Worm (Caenorhabditis elegans) whole organism, mixed stage, embryonic: ENCODE data around the gene igcm-2.
A peak's percentile ranks its signal among the peaks of the same experiment; 100 is the strongest.

Experiments used
- bed-3 ChIP-seq: fragments of 200-800 bp; sonication (Bioruptor generic); optimal IDR thresholded peaks from 3 replicates; lab custom pipeline; 2018; ENCODE audit warnings: mild to moderate bottlenecking, missing genetic modification characterization, moderate library complexity, missing compliant biosample characterization
- blmp-1 ChIP-seq: fragments of 150-350 bp; optimal IDR thresholded peaks from 2 replicates; lab custom pipeline; 2014; ENCODE audit warnings: missing biosample characterization, missing genetic modification characterization
- ceh-39 ChIP-seq: fragments of 150-350 bp; optimal IDR thresholded peaks from 2 replicates; lab custom pipeline; 2014; ENCODE audit warnings: missing biosample characterization, missing genetic modification characterization
- ceh-43 ChIP-seq: fragments of 200-800 bp; sonication (Bioruptor generic); optimal IDR thresholded peaks from 2 replicates; lab custom pipeline; 2018; ENCODE audit warnings: mild to moderate bottlenecking, missing genetic modification characterization, moderate library complexity, missing compliant biosample characterization
- ceh-83 ChIP-seq: fragments of 200-800 bp; sonication (Bioruptor generic); optimal IDR thresholded peaks from 2 replicates; lab custom pipeline; 2018; ENCODE audit warnings: mild to moderate bottlenecking, missing genetic modification characterization, missing compliant biosample characterization
- ces-1 ChIP-seq: fragments of 150-350 bp; optimal IDR thresholded peaks from 2 replicates; lab custom pipeline; 2014; ENCODE audit warnings: missing biosample characterization, missing genetic modification reagents, missing genetic modification characterization
- cnd-1 ChIP-seq: fragments of 200-800 bp; sonication (Bioruptor generic); optimal IDR thresholded peaks from 2 replicates; lab custom pipeline; 2018; ENCODE audit warnings: mild to moderate bottlenecking, missing genetic modification characterization, missing compliant biosample characterization
- drap-1 ChIP-seq: fragments of 200-800 bp; sonication (Bioruptor generic); optimal IDR thresholded peaks from 3 replicates; lab custom pipeline; 2018; ENCODE audit warnings: mild to moderate bottlenecking, missing genetic modification characterization, missing compliant biosample characterization
- elt-1 ChIP-seq: sonication (generic microtip); optimal IDR thresholded peaks from 2 replicates; lab custom pipeline; 2017; ENCODE audit warnings: missing genetic modification characterization, mild to moderate bottlenecking, missing compliant biosample characterization, antibody characterized with exemption, moderate library complexity, borderline replicate concordance; ENCODE audit not compliant: insufficient read depth
- elt-3 ChIP-seq: fragments of 150-350 bp; optimal IDR thresholded peaks from 2 replicates; lab custom pipeline; 2014; ENCODE audit warnings: missing biosample characterization, missing genetic modification characterization
- flh-1 ChIP-seq: fragments of 200-800 bp; sonication (Bioruptor generic); optimal IDR thresholded peaks from 2 replicates; lab custom pipeline; 2018; ENCODE audit warnings: mild to moderate bottlenecking, missing genetic modification characterization, moderate library complexity, missing compliant biosample characterization
- ham-2 ChIP-seq: fragments of 200-800 bp; sonication (Bioruptor generic); optimal IDR thresholded peaks from 2 replicates; lab custom pipeline; 2018; ENCODE audit warnings: mild to moderate bottlenecking, missing genetic modification characterization, missing compliant biosample characterization
- hlh-1 ChIP-seq: fragments of 150-350 bp; optimal IDR thresholded peaks from 2 replicates; lab custom pipeline; 2014; ENCODE audit warnings: missing biosample characterization, missing genetic modification reagents, missing genetic modification characterization
- lin-13 ChIP-seq: fragments of 150-350 bp; optimal IDR thresholded peaks from 2 replicates; lab custom pipeline; 2014; ENCODE audit warnings: missing biosample characterization, missing genetic modification characterization
- mab-5 ChIP-seq: fragments of 150-350 bp; optimal IDR thresholded peaks from 2 replicates; lab custom pipeline; 2014; ENCODE audit warnings: missing biosample characterization, missing genetic modification characterization
- mep-1 ChIP-seq: fragments of 150-350 bp; optimal IDR thresholded peaks from 2 replicates; lab custom pipeline; 2017; ENCODE audit warnings: missing biosample characterization, missing genetic modification reagents, missing genetic modification characterization, inconsistent platforms
- mls-2 ChIP-seq: sonication (generic microtip); optimal IDR thresholded peaks from 2 replicates; lab custom pipeline; 2016; ENCODE audit warnings: mild to moderate bottlenecking, missing genetic modification characterization, moderate library complexity, missing compliant biosample characterization
- nhr-12 ChIP-seq: fragments of 150-350 bp; optimal IDR thresholded peaks from 2 replicates; lab custom pipeline; 2014; ENCODE audit warnings: missing biosample characterization, missing genetic modification characterization
- nhr-2 ChIP-seq: fragments of 150-350 bp; optimal IDR thresholded peaks from 2 replicates; lab custom pipeline; 2014; ENCODE audit warnings: missing biosample characterization, missing genetic modification characterization
- nhr-28 ChIP-seq: fragments of 150-350 bp; optimal IDR thresholded peaks from 2 replicates; lab custom pipeline; 2014; ENCODE audit warnings: missing biosample characterization, missing genetic modification characterization
- nhr-76 ChIP-seq: sonication (generic microtip); optimal IDR thresholded peaks from 2 replicates; lab custom pipeline; 2017; ENCODE audit warnings: missing biosample characterization, missing genetic modification characterization
- pha-4 ChIP-seq: fragments of 150-350 bp; optimal IDR thresholded peaks from 2 replicates; lab custom pipeline; 2018; ENCODE audit warnings: missing biosample characterization, missing genetic modification reagents, missing genetic modification characterization
- sem-2 ChIP-seq: fragments of 200-800 bp; sonication (Bioruptor generic); optimal IDR thresholded peaks from 2 replicates; lab custom pipeline; 2018; ENCODE audit warnings: mild to moderate bottlenecking, missing genetic modification characterization, missing compliant biosample characterization
- snpc-4 ChIP-seq: fragments of 150-350 bp; optimal IDR thresholded peaks from 2 replicates; lab custom pipeline; 2014; ENCODE audit warnings: missing biosample characterization, missing genetic modification characterization
- sptf-1 ChIP-seq: sonication (generic microtip); optimal IDR thresholded peaks from 2 replicates; lab custom pipeline; 2017; ENCODE audit warnings: mild to moderate bottlenecking, missing genetic modification characterization, moderate library complexity, missing compliant biosample characterization
- tbx-8 ChIP-seq: fragments of 200-800 bp; sonication (Bioruptor generic); optimal IDR thresholded peaks from 2 replicates; lab custom pipeline; 2018; ENCODE audit warnings: mild to moderate bottlenecking, missing genetic modification characterization, moderate library complexity, missing compliant biosample characterization
- unc-120 ChIP-seq: sonication (generic microtip); optimal IDR thresholded peaks from 2 replicates; lab custom pipeline; 2017; ENCODE audit warnings: missing genetic modification characterization, missing compliant biosample characterization; ENCODE audit not compliant: poor library complexity, severe bottlenecking
- unc-39 ChIP-seq: fragments of 150-350 bp; optimal IDR thresholded peaks from 2 replicates; lab custom pipeline; 2014; ENCODE audit warnings: missing biosample characterization, missing genetic modification characterization
- unc-62 ChIP-seq: fragments of 150-350 bp; optimal IDR thresholded peaks from 2 replicates; lab custom pipeline; 2014; ENCODE audit warnings: missing biosample characterization, missing genetic modification reagents, missing genetic modification characterization
- zip-8 ChIP-seq: fragments of 150-350 bp; optimal IDR thresholded peaks from 2 replicates; lab custom pipeline; 2014; ENCODE audit warnings: missing biosample characterization, missing genetic modification characterization
- ztf-11 ChIP-seq: fragments of 150-350 bp; optimal IDR thresholded peaks from 2 replicates; lab custom pipeline; 2014; ENCODE audit warnings: missing biosample characterization, missing genetic modification characterization

Gene igcm-2

ce11 chrX:6419113-6419512 is 27.7 kb upstream of the igcm-2 start:
- TF ChIP-seq tbx-8 (GFP tag; lab: Kevin White, UChicago) = no peak
- no peak for TF ChIP-seq sptf-1 (tag; lab: Kevin White, UChicago)
- no peak for TF ChIP-seq elt-1
- TF ChIP-seq hlh-1 (tag; lab: Kevin White, UChicago) = no peak
- TF ChIP-seq sem-2 (GFP tag; lab: Kevin White, UChicago) = no peak
- TF ChIP-seq ces-1 (GFP tag; lab: Kevin White, UChicago) = peak; percentile 71
- no peak for TF ChIP-seq unc-120 (tag; lab: Kevin White, UChicago)

DNA sequence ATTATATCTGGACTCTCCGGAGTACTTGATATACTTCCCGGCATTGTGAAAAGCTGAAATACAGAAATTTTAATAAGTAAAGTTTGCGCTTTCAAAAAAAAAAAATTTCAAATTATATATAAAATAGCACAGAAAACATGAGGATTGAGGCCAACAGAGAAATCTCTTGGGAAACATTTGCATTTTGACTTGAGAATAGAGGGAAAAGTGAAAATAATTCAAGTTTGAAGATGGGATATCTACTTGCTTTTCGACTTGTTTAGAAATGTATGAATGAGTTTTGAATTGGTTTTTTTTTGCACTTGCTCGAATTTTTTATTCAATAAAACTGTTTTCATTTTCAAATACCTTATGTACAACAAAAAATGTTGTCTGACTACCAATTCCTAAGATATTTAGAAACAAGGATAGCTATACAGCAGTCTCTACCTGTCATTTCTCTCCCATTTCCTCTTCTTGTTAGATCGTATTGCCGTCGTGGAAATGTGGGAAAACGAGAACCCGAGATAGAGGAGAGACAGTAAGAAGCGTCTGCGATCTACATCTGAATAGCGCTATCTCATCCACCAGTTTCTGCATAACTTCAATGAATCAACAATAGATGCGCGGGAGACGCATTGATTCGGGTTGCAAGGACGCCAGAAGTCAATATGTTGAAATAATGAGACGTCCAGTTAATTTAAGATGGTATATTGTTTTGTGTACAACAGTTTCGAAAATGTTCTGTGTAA is 25.1 kb upstream of the igcm-2 start, which contains the start of gene T22E5.6:
T22E5.6 (minus strand) TSS at position 51 of the 731 bp plus-strand sequence.
- no peak for TF ChIP-seq tbx-8 (GFP tag; lab: Kevin White, UChicago)
- TF ChIP-seq flh-1 (GFP tag; lab: Kevin White, UChicago) = no peak
- TF ChIP-seq ham-2 (GFP tag; lab: Kevin White, UChicago) = peak; percentile 7

DNA sequence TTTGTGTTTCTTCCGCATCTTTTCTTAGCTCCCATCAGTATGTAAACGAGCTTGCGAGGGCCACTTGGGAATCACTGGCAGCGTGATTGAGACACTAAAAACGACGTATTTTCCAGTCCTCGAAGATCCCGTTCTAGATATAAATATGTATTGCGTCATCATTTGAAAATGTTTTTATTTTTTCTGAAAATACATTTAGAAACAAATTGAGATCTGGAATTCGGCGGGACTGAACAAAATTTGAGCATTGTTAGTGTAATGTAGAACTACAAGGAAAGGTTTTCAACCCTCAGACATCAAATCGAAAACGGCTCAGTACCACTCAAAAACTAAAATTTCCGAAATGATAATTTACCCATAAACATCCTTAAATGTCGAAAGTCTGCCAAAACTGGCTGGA is 22.2 kb upstream of the igcm-2 start:
- TF ChIP-seq elt-1 = no peak
- peak; percentile 82 for TF ChIP-seq zip-8 (tag; lab: Kevin White, UChicago)

DNA sequence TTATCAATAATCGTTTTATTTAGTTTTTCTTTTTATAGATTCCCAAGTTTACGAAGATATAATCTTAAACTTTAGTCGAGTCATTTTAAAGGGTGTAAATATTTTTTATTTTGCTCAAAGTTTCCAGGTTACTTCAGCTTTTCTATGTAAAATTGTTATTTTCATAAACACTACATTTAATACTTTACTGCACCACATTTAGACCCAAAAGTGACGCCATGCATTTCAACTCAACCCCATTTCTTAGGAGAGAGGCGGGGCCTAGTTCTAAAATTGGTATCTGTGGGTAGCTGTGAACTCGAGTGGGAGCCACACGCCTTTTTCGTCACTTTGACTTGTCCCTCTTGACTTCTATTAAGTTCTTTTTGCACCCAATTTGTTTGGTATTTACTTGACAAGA is 21.2 kb upstream of the igcm-2 start, which contains the start of gene T22E5.1:
T22E5.1 (plus strand) TSS at position 301 of the 400 bp plus-strand sequence.
- TF ChIP-seq unc-39 (no peak), blmp-1 (tag; lab: Kevin White, UChicago) (no peak), ceh-43 (no peak), ham-2 (GFP tag; lab: Kevin White, UChicago) (no peak), mls-2 (tag; lab: Kevin White, UChicago) (no peak), nhr-12 (tag; lab: Kevin White, UChicago) (no peak), nhr-76 (tag; lab: Kevin White, UChicago) (no peak), ceh-83 (GFP tag; lab: Kevin White, UChicago) (no peak), drap-1 (GFP tag; lab: Kevin White, UChicago) (no peak), cnd-1 (tag; lab: Kevin White, UChicago) (no peak), pha-4 (tag; lab: Kevin White, UChicago) (no peak)

ce11 chrX:6410177-6410765 is 18.9 kb upstream of the igcm-2 start, which contains the start of gene mup-2:
mup-2 (minus strand) TSS chrX:6410227.
- no peak for TF ChIP-seq snpc-4 (tag; lab: Kevin White, UChicago)
- peak; percentile 75 for TF ChIP-seq unc-62 (GFP tag; lab: Kevin White, UChicago)
- peak; percentile 96 for TF ChIP-seq hlh-1 (tag; lab: Kevin White, UChicago)
- TF ChIP-seq pha-4 (tag; lab: Kevin White, UChicago) = no peak
- TF ChIP-seq ceh-83 (GFP tag; lab: Kevin White, UChicago) = no peak
- no peak for TF ChIP-seq flh-1 (GFP tag; lab: Kevin White, UChicago)
- peak; percentile 93 for TF ChIP-seq unc-120 (tag; lab: Kevin White, UChicago)

DNA sequence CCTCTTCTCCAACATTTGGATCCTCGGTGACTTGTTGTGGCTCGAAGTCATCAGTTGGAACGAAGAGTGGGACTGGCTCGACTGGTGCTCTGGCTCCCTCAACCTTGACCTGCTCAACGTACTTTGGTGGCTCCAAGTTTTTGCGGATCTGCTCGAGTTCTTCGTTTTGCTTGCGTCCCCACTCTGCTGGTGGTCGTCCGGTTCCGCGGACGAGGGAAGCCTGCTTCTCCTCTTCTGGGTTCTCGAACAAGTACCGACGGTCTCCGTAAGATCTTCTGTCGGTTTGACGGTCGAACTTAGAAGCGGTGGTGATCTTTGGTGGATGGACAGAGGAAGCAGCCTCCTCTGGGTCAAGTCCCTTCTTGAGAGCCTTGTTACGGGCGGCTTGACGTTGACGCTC is 17.3 kb upstream of the igcm-2 start:
- TF ChIP-seq nhr-2 (no peak), bed-3 (GFP tag; lab: Kevin White, UChicago) (no peak), ztf-11 (tag; lab: Kevin White, UChicago) (no peak), nhr-76 (tag; lab: Kevin White, UChicago) (no peak), flh-1 (GFP tag; lab: Kevin White, UChicago) (no peak), lin-13 (tag; lab: Kevin White, UChicago) (no peak), mab-5 (tag; lab: Kevin White, UChicago) (no peak), elt-1 (no peak), elt-3 (tag; lab: Kevin White, UChicago) (no peak), zip-8 (tag; lab: Kevin White, UChicago) (no peak), cnd-1 (tag; lab: Kevin White, UChicago) (no peak), nhr-28 (tag; lab: Kevin White, UChicago) (no peak), ceh-39 (tag; lab: Kevin White, UChicago) (no peak), drap-1 (GFP tag; lab: Kevin White, UChicago) (no peak), blmp-1 (tag; lab: Kevin White, UChicago) (no peak), mep-1 (tag; lab: Kevin White, UChicago) (no peak), ceh-83 (GFP tag; lab: Kevin White, UChicago) (no peak), tbx-8 (GFP tag; lab: Kevin White, UChicago) (no peak), ces-1 (GFP tag; lab: Kevin White, UChicago) (no peak), sptf-1 (tag; lab: Kevin White, UChicago) (no peak)
